Worm (Caenorhabditis elegans): ENCODE results near the gene cyp-33C8.
A peak's percentile ranks its signal among the peaks of the same experiment; 100 is the strongest.

cyp-33C8 gene

DNA sequence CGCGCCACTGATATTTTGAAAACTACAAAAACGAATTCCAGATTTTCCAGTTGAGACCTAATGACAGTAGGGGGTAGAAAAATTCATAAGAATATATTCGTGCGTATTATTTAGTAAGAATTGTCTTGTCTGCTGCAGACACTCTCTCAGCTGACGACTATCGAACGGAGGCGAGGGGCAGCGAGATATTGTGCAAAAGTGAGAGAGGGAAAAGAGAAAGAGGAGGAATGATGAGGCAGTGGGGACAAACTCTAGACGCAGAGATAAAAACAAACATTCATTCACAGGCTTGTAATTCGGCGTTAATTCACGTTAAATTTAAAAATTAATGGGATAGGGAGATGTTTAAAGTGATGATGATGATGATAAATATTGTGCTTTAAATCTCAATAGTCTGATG lies 46.5 kb downstream of the cyp-33C8 start, which contains the start of gene gid-7 (continued):
- TF ChIP-seq elt-2 (tag; optimal IDR thresholded peaks at IDR 0.05) (no peak), ceh-6 (GFP tag; optimal IDR thresholded peaks at IDR 0.05) (no peak), pha-2 (tag; optimal IDR thresholded peaks at IDR 0.05) (no peak), eyg-1 (tag; optimal IDR thresholded peaks at IDR 0.05) (no peak), nfya-1 (tag; optimal IDR thresholded peaks at IDR 0.05) (peak; percentile 47), dmd-4 (tag; optimal IDR thresholded peaks at IDR 0.05; ENCODE audit: borderline replicate concordance) (no peak), hlh-15 (tag; optimal IDR thresholded peaks at IDR 0.05) (no peak), ama-1 (optimal IDR thresholded peaks at IDR 0.05) (no peak), dve-1 (tag; optimal IDR thresholded peaks at IDR 0.05) (peak; percentile 5), ceh-48 (tag; optimal IDR thresholded peaks at IDR 0.05) (no peak), ceh-31 (tag; optimal IDR thresholded peaks at IDR 0.05) (no peak), elt-4 (tag; optimal IDR thresholded peaks at IDR 0.05) (no peak), pqm-1 (tag; optimal IDR thresholded peaks at IDR 0.05) (no peak), ref-2 (tag; optimal IDR thresholded peaks at IDR 0.05) (no peak)
